Worm (Caenorhabditis elegans) whole organism, young adult: ENCODE results near the gene cox-6A.

Source experiments
- B0019.2 ChIP-seq: fragments of 200-800 bp; sonication (Bioruptor generic); conservative IDR thresholded peaks from 2 replicates; pipeline ENCODE4 v1.3.6; 2022; ENCODE audit warnings: missing genetic modification reagents, missing genetic modification characterization, missing compliant biosample characterization
- B0035.1 ChIP-seq: sonication (generic microtip); optimal IDR thresholded peaks from 2 replicates; lab custom pipeline; 2016; ENCODE audit warnings: missing genetic modification characterization, mild to moderate bottlenecking, missing compliant biosample characterization, missing genotype, missing genetic modification reagents
- C17E4.6 ChIP-seq: fragments of 200-800 bp; sonication (Bioruptor generic); IDR thresholded peaks from 2 replicates; pipeline ENCODE4 v1.3.6; 2022; ENCODE audit warnings: missing genetic modification reagents, missing genetic modification characterization, missing compliant biosample characterization
- F22D6.2 ChIP-seq: sonication (generic microtip); optimal IDR thresholded peaks from 2 replicates; lab custom pipeline; 2016; ENCODE audit warnings: mild to moderate bottlenecking, missing genetic modification characterization, missing compliant biosample characterization
- F39B2.1 ChIP-seq: fragments of 200-800 bp; sonication (Bioruptor generic); IDR thresholded peaks from 2 replicates; pipeline ENCODE4 v1.3.6; 2022; ENCODE audit warnings: missing genetic modification reagents, missing genetic modification characterization, missing compliant biosample characterization
- F49E8.2 ChIP-seq: sonication (generic microtip); optimal IDR thresholded peaks from 3 replicates; lab custom pipeline; 2017; ENCODE audit warnings: missing genetic modification characterization, mild to moderate bottlenecking, missing compliant biosample characterization, antibody characterized with exemption, moderate library complexity; ENCODE audit not compliant: insufficient read depth
- F55B11.4 ChIP-seq: sonication (generic microtip); optimal IDR thresholded peaks from 2 replicates; lab custom pipeline; 2016; ENCODE audit warnings: missing compliant biosample characterization, missing genetic modification characterization, borderline replicate concordance; ENCODE audit not compliant: insufficient read depth
- F57A8.1 ChIP-seq: fragments of 200-800 bp; sonication (Bioruptor generic); optimal IDR thresholded peaks from 2 replicates; lab custom pipeline; 2018; ENCODE audit warnings: mild to moderate bottlenecking, missing genetic modification characterization, moderate library complexity, missing compliant biosample characterization
- K11D2.4 ChIP-seq: fragments of 200-800 bp; sonication (Bioruptor generic); IDR thresholded peaks from 2 replicates; pipeline ENCODE4 v1.3.6; 2022; ENCODE audit warnings: missing genetic modification reagents, missing genetic modification characterization, missing compliant biosample characterization
- K12H6.12 ChIP-seq: fragments of 200-800 bp; sonication (Bioruptor generic); optimal IDR thresholded peaks from 2 replicates; lab custom pipeline; 2018; ENCODE audit warnings: mild to moderate bottlenecking, missing genetic modification characterization, missing compliant biosample characterization
- T26A5.8 ChIP-seq: sonication (generic microtip); optimal IDR thresholded peaks from 2 replicates; lab custom pipeline; 2016; ENCODE audit warnings: missing genetic modification characterization, missing compliant biosample characterization
- Y95B8A.8 ChIP-seq: fragments of 200-800 bp; sonication (Bioruptor generic); IDR thresholded peaks from 2 replicates; pipeline ENCODE4 v1.3.6; 2022; ENCODE audit warnings: missing genetic modification reagents, missing genetic modification characterization, missing compliant biosample characterization
- ama-1 ChIP-seq, 3 experiments: fragments of 150-350 bp in 1 of 3; sonication (generic microtip) in 2 of 3; optimal IDR thresholded peaks; 2 replicates each; lab custom pipeline; 2014 to 2018; ENCODE audit warnings: missing biosample characterization in 2 of 3, missing genetic modification characterization in 2 of 3, missing genetic modification reagents in 2 of 3
- athp-1 ChIP-seq: sonication (generic microtip); optimal IDR thresholded peaks from 2 replicates; lab custom pipeline; 2017; ENCODE audit warnings: mild to moderate bottlenecking, missing genetic modification characterization, missing compliant biosample characterization
- attf-5 ChIP-seq: fragments of 200-800 bp; sonication (Bioruptor generic); optimal IDR thresholded peaks from 2 replicates; lab custom pipeline; 2018; ENCODE audit warnings: mild to moderate bottlenecking, missing genetic modification characterization, missing compliant biosample characterization
- bed-2 ChIP-seq: fragments of 200-800 bp; sonication (Bioruptor generic); IDR thresholded peaks from 2 replicates; pipeline ENCODE4 v1.3.6; 2022; ENCODE audit warnings: missing genetic modification reagents, missing genetic modification characterization, missing compliant biosample characterization
- ceh-40 ChIP-seq: fragments of 200-800 bp; sonication (Bioruptor generic); IDR thresholded peaks from 2 replicates; pipeline ENCODE4 v1.3.6; 2022; ENCODE audit warnings: missing genetic modification characterization, missing compliant biosample characterization
- ceh-79 ChIP-seq: sonication (generic microtip); optimal IDR thresholded peaks from 2 replicates; lab custom pipeline; 2017; ENCODE audit warnings: mild to moderate bottlenecking, missing genetic modification characterization, missing compliant biosample characterization
- dpff-1 ChIP-seq: sonication (generic microtip); optimal IDR thresholded peaks from 2 replicates; lab custom pipeline; 2017; ENCODE audit warnings: mild to moderate bottlenecking, missing genetic modification characterization, missing compliant biosample characterization
- dpl-1 ChIP-seq: fragments of 150-350 bp; optimal IDR thresholded peaks from 2 replicates; lab custom pipeline; 2014; ENCODE audit warnings: missing biosample characterization, missing genetic modification reagents, missing genetic modification characterization
- efl-1 ChIP-seq: fragments of 150-350 bp; optimal IDR thresholded peaks from 2 replicates; lab custom pipeline; 2014; ENCODE audit warnings: missing biosample characterization, missing genetic modification reagents, missing genetic modification characterization
- egl-44 ChIP-seq: fragments of 200-800 bp; sonication (Bioruptor generic); IDR thresholded peaks from 2 replicates; pipeline ENCODE4 v1.3.6; 2022; ENCODE audit warnings: missing genetic modification reagents, missing genetic modification characterization, missing compliant biosample characterization
- ets-4 ChIP-seq: fragments of 200-800 bp; sonication (Bioruptor generic); optimal IDR thresholded peaks from 2 replicates; lab custom pipeline; 2018; ENCODE audit warnings: mild to moderate bottlenecking, missing genetic modification characterization, missing compliant biosample characterization
- gei-17 ChIP-seq: fragments of 200-800 bp; sonication (Bioruptor generic); optimal IDR thresholded peaks from 2 replicates; lab custom pipeline; 2018; ENCODE audit warnings: mild to moderate bottlenecking, missing genetic modification characterization, missing compliant biosample characterization
- hlh-12 ChIP-seq: sonication (generic microtip); optimal IDR thresholded peaks from 2 replicates; lab custom pipeline; 2016; ENCODE audit warnings: missing genetic modification characterization, missing compliant biosample characterization
- hmg-20 ChIP-seq: fragments of 200-800 bp; sonication (Bioruptor generic); IDR thresholded peaks from 2 replicates; pipeline ENCODE4 v1.3.6; 2022; ENCODE audit warnings: missing genetic modification reagents, missing genetic modification characterization, missing compliant biosample characterization
- hrde-1 ChIP-seq: sonication (generic microtip); optimal IDR thresholded peaks from 2 replicates; lab custom pipeline; 2016; ENCODE audit warnings: missing genetic modification characterization, mild to moderate bottlenecking, missing compliant biosample characterization, moderate library complexity, missing genotype, missing genetic modification reagents, borderline replicate concordance
- hsf-1 ChIP-seq: fragments of 200-800 bp; sonication (Bioruptor generic); IDR thresholded peaks from 2 replicates; pipeline ENCODE4 v1.3.6; 2022; ENCODE audit warnings: missing genetic modification reagents, missing genetic modification characterization, missing compliant biosample characterization
- let-526 ChIP-seq: fragments of 200-800 bp; sonication (Bioruptor generic); IDR thresholded peaks from 2 replicates; pipeline ENCODE4 v1.3.6; 2022; ENCODE audit warnings: missing genetic modification reagents, missing genetic modification characterization, missing compliant biosample characterization
- lin-26 ChIP-seq: fragments of 200-800 bp; sonication (Bioruptor generic); IDR thresholded peaks from 2 replicates; pipeline ENCODE4 v1.3.6; 2022; ENCODE audit warnings: missing genetic modification reagents, missing genetic modification characterization, missing compliant biosample characterization
- madf-10 ChIP-seq: sonication (generic microtip); optimal IDR thresholded peaks from 2 replicates; lab custom pipeline; 2016; ENCODE audit warnings: mild to moderate bottlenecking, missing genetic modification characterization, missing compliant biosample characterization
- madf-3 ChIP-seq: fragments of 200-800 bp; sonication (Bioruptor generic); IDR thresholded peaks from 2 replicates; pipeline ENCODE4 v1.3.6; 2022; ENCODE audit warnings: missing genetic modification reagents, missing genetic modification characterization, missing compliant biosample characterization
- madf-8 ChIP-seq: fragments of 200-800 bp; sonication (Bioruptor generic); conservative IDR thresholded peaks from 2 replicates; pipeline ENCODE4 v1.3.6; 2022; ENCODE audit warnings: missing genetic modification reagents, missing genetic modification characterization, missing compliant biosample characterization
- mes-4 ChIP-seq: sonication (generic microtip); optimal IDR thresholded peaks from 2 replicates; lab custom pipeline; 2016; ENCODE audit warnings: missing genotype, missing genetic modification characterization, missing compliant biosample characterization
- nfya-1 ChIP-seq: sonication (generic microtip); optimal IDR thresholded peaks from 2 replicates; lab custom pipeline; 2017; ENCODE audit warnings: antibody characterized with exemption, missing compliant biosample characterization, missing genetic modification characterization, borderline replicate concordance; ENCODE audit not compliant: insufficient read depth
- nhr-120 ChIP-seq: fragments of 200-800 bp; sonication (Bioruptor generic); IDR thresholded peaks from 2 replicates; pipeline ENCODE4 v1.3.6; 2022; ENCODE audit warnings: missing genetic modification characterization, missing compliant biosample characterization
- nhr-179 ChIP-seq: sonication (generic microtip); optimal IDR thresholded peaks from 2 replicates; lab custom pipeline; 2016; ENCODE audit warnings: mild to moderate bottlenecking, missing genetic modification characterization, missing compliant biosample characterization
- nhr-27 ChIP-seq: fragments of 200-800 bp; sonication (Bioruptor generic); optimal IDR thresholded peaks from 2 replicates; lab custom pipeline; 2018; ENCODE audit warnings: mild to moderate bottlenecking, missing genetic modification characterization, moderate library complexity, missing compliant biosample characterization
- nhr-80 ChIP-seq: sonication (generic microtip); optimal IDR thresholded peaks from 2 replicates; lab custom pipeline; 2016; ENCODE audit warnings: missing genetic modification characterization, missing compliant biosample characterization
- pbrm-1 ChIP-seq: fragments of 200-800 bp; sonication (Bioruptor generic); IDR thresholded peaks from 2 replicates; pipeline ENCODE4 v1.3.6; 2022; ENCODE audit warnings: missing genetic modification reagents, missing genetic modification characterization, missing compliant biosample characterization
- rcor-1 ChIP-seq: fragments of 200-800 bp; sonication (Bioruptor generic); IDR thresholded peaks from 2 replicates; pipeline ENCODE4 v1.3.6; 2022; ENCODE audit warnings: missing genetic modification reagents, missing genetic modification characterization, missing compliant biosample characterization
- repo-1 ChIP-seq: sonication (generic microtip); optimal IDR thresholded peaks from 2 replicates; lab custom pipeline; 2017; ENCODE audit warnings: mild to moderate bottlenecking, missing genetic modification characterization, missing compliant biosample characterization
- snpc-3.4 ChIP-seq: sonication (generic microtip); optimal IDR thresholded peaks from 2 replicates; lab custom pipeline; 2017; ENCODE audit warnings: missing genetic modification characterization, mild to moderate bottlenecking, missing compliant biosample characterization, antibody characterized with exemption, moderate library complexity, missing genotype, missing genetic modification reagents
- snpc-4 ChIP-seq, 5 experiments: fragments of 150-350 bp in 1 of 5; sonication (generic microtip) in 4 of 5; optimal IDR thresholded peaks; 2 replicates each; lab custom pipeline; 2014 to 2018; ENCODE audit warnings: missing genetic modification characterization in 5 of 5, missing biosample characterization in 3 of 5, antibody characterized with exemption in 2 of 5, mild to moderate bottlenecking in 2 of 5, missing compliant biosample characterization in 2 of 5, missing genotype in 2 of 5, moderate library complexity in 2 of 5, missing genetic modification reagents in 1 of 5
- tbx-9 ChIP-seq: sonication (generic microtip); optimal IDR thresholded peaks from 2 replicates; lab custom pipeline; 2016; ENCODE audit warnings: borderline replicate concordance, missing genetic modification characterization, inconsistent platforms, missing compliant biosample characterization
- unc-130 ChIP-seq: sonication (generic microtip); optimal IDR thresholded peaks from 2 replicates; lab custom pipeline; 2016; ENCODE audit warnings: missing genetic modification reagents, missing genetic modification characterization, missing compliant biosample characterization
- xnd-1 ChIP-seq: sonication (generic microtip); optimal IDR thresholded peaks from 2 replicates; lab custom pipeline; 2016; ENCODE audit warnings: missing genotype, missing genetic modification reagents, missing genetic modification characterization, missing compliant biosample characterization
- ztf-18 ChIP-seq: sonication (generic microtip); optimal IDR thresholded peaks from 2 replicates; lab custom pipeline; 2016; ENCODE audit warnings: missing genotype, mild to moderate bottlenecking, missing genetic modification characterization, missing compliant biosample characterization
- ztf-26 ChIP-seq: sonication (generic microtip); optimal IDR thresholded peaks from 2 replicates; lab custom pipeline; 2017; ENCODE audit warnings: missing genetic modification characterization, missing compliant biosample characterization

cox-6A gene

ce11 chrIII:5108746-5109145 lies 27.2 kb downstream of the cox-6A start:
- TF ChIP-seq efl-1 (GFP tag; lab: Kevin White, UChicago) (peak; percentile 23), xnd-1 (tag; lab: Kevin White, UChicago) (no peak), unc-130 (GFP tag; lab: Kevin White, UChicago) (no peak), hmg-20 (GFP tag; lab: Robert Waterston, UW) (no peak), bed-2 (GFP tag; lab: Robert Waterston, UW) (no peak), snpc-4 (GFP tag; optimal IDR thresholded peaks at IDR 0.05; lab: Kevin White, UChicago) (no peak), snpc-4 (tag; optimal IDR thresholded peaks at IDR 0.05; lab: Kevin White, UChicago) (peak in 1 of 4 experiments; percentile 42), K11D2.4 (GFP tag; lab: Robert Waterston, UW) (no peak), dpl-1 (GFP tag; lab: Kevin White, UChicago) (no peak), B0035.1 (tag; lab: Kevin White, UChicago) (no peak), nfya-1 (tag; lab: Kevin White, UChicago) (no peak), egl-44 (GFP tag; lab: Robert Waterston, UW) (no peak), nhr-120 (GFP tag; lab: Robert Waterston, UW) (no peak), ztf-18 (tag; lab: Kevin White, UChicago) (peak; percentile 30), nhr-179 (tag; lab: Kevin White, UChicago) (no peak), hsf-1 (GFP tag; lab: Robert Waterston, UW) (no peak), F49E8.2 (tag; lab: Kevin White, UChicago) (no peak), ceh-79 (tag; lab: Kevin White, UChicago) (no peak), repo-1 (tag; lab: Kevin White, UChicago) (no peak), let-526 (GFP tag; lab: Robert Waterston, UW) (no peak), ets-4 (GFP tag; lab: Kevin White, UChicago) (no peak), pbrm-1 (GFP tag; lab: Robert Waterston, UW) (no peak), hrde-1 (no peak), dpff-1 (tag; lab: Kevin White, UChicago) (no peak), lin-26 (GFP tag; lab: Robert Waterston, UW) (no peak), F39B2.1 (no peak), snpc-3.4 (tag; lab: Kevin White, UChicago) (no peak), F55B11.4 (tag; lab: Kevin White, UChicago) (no peak), F57A8.1 (GFP tag; lab: Kevin White, UChicago) (no peak), athp-1 (tag; lab: Kevin White, UChicago) (no peak), tbx-9 (tag; lab: Kevin White, UChicago) (no peak), gei-17 (no peak), ceh-40 (GFP tag; lab: Robert Waterston, UW) (no peak), T26A5.8 (no peak), madf-10 (no peak), mes-4 (tag; lab: Kevin White, UChicago) (no peak), Y95B8A.8 (GFP tag; lab: Robert Waterston, UW) (no peak), B0019.2 (GFP tag; lab: Robert Waterston, UW) (no peak), madf-3 (no peak), rcor-1 (GFP tag; lab: Robert Waterston, UW) (no peak), F22D6.2 (no peak), C17E4.6 (GFP tag; lab: Robert Waterston, UW) (no peak), hlh-12 (tag; lab: Kevin White, UChicago) (no peak), madf-8 (0 out of 2 replicates have a peak, but pooled peaks have one; percentile 28), nhr-27 (tag; lab: Kevin White, UChicago) (no peak), nhr-80 (tag; lab: Kevin White, UChicago) (peak; percentile 47), ama-1 (optimal IDR thresholded peaks at IDR 0.05; lab: Kevin White, UChicago) (no peak), ama-1 (GFP tag; optimal IDR thresholded peaks at IDR 0.05; lab: Kevin White, UChicago) (no peak), attf-5 (GFP tag; lab: Kevin White, UChicago) (peak; percentile 68), ztf-26 (tag; lab: Kevin White, UChicago) (no peak), K12H6.12 (no peak)
